Worm (Caenorhabditis elegans) whole organism, L2 larva: Measurements from ENCODE around the gene fbxa-174.

ENCODE experiments used
- ceh-16 ChIP-seq: fragments of 150-350 bp; optimal IDR thresholded peaks from 2 replicates; lab custom pipeline; 2014; ENCODE audit warnings: missing biosample characterization, missing genetic modification characterization
- egl-27 ChIP-seq: sonication (generic microtip); optimal IDR thresholded peaks from 3 replicates; lab custom pipeline; 2017; ENCODE audit warnings: missing biosample characterization, missing genetic modification reagents, missing genetic modification characterization
- lsy-2 ChIP-seq, 2 experiments: fragments of 150-350 bp in 1 of 2; sonication (generic microtip) in 1 of 2; optimal IDR thresholded peaks; 2 replicates each; lab custom pipeline; 2014 to 2017; ENCODE audit warnings: missing biosample characterization in 2 of 2, missing genetic modification characterization in 2 of 2
- mbf-1 ChIP-seq: sonication (generic microtip); optimal IDR thresholded peaks from 2 replicates; lab custom pipeline; 2017; ENCODE audit warnings: missing biosample characterization, missing genetic modification characterization
- mdl-1 ChIP-seq, 2 experiments: fragments of 150-350 bp in 1 of 2; sonication (generic microtip) in 1 of 2; optimal IDR thresholded peaks; 2 replicates each; lab custom pipeline; 2017; ENCODE audit warnings: missing biosample characterization in 2 of 2, missing genetic modification characterization in 2 of 2
- nhr-11 ChIP-seq: fragments of 150-350 bp; optimal IDR thresholded peaks from 2 replicates; lab custom pipeline; 2014; ENCODE audit warnings: missing biosample characterization, missing genetic modification characterization
- nhr-6 ChIP-seq: fragments of 150-350 bp; optimal IDR thresholded peaks from 2 replicates; lab custom pipeline; 2014; ENCODE audit warnings: missing biosample characterization, missing genetic modification characterization
- ztf-11 ChIP-seq: sonication (generic microtip); optimal IDR thresholded peaks from 2 replicates; lab custom pipeline; 2017; ENCODE audit warnings: missing biosample characterization, missing genetic modification characterization

DNA sequence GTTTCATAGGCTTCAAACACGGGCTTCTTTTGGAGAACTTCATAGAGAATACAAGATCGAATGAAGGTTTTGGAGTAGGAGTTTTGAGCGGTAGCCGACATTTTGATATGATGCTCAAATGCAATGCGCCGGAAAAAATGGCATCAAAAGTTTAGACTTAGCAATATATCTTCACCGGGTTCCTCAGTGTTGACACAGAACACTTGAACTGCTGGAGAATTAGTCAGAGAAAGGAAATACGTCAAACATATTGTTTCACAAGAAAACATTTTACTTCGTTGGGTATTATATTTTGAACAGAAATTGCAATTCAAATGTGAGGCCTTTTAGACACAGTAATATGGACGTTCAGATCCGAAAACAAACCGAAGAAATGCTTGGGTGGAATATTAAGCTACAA, at the start of gene fbxa-174:
- TF ChIP-seq nhr-6 (tag; lab: Kevin White, UChicago) (no peak), mdl-1 (tag; optimal IDR thresholded peaks at IDR 0.05; lab: Kevin White, UChicago) (no peak), ceh-16 (tag; lab: Kevin White, UChicago) (no peak), egl-27 (tag; lab: Kevin White, UChicago) (no peak), mbf-1 (no peak), lsy-2 (tag; optimal IDR thresholded peaks at IDR 0.05; lab: Kevin White, UChicago) (no peak), ztf-11 (no peak), nhr-11 (no peak)
